Worm (Caenorhabditis elegans): Measurements from ENCODE around the gene F34H10.3.

DNA sequence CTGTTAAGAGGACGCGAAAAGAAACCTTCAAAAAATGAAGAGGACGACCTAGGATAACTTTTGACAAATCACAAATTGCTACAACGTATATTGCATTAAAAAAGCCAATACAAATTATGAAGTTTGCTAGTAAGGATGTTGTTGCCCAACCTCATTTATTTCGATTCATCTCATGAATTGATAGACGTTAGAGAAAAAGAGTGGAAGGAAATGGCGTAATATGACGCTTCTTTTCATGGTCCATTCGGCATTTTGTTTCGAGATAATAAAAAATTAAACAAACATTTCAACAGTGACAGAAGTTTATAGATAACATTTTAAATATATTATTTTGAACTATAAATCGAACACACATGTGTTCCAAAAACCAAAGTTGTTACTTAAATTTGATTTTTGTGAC, 6.1 kb upstream of the F34H10.3 start:
- TF ChIP-seq nhr-12 (tag; optimal IDR thresholded peaks at IDR 0.05) (no peak), unc-62 (GFP tag; optimal IDR thresholded peaks at IDR 0.05) (no peak), mab-5 (tag; optimal IDR thresholded peaks at IDR 0.05) (no peak), aly-2 (tag; optimal IDR thresholded peaks at IDR 0.05) (no peak), gmeb-1 (tag; optimal IDR thresholded peaks at IDR 0.05) (no peak), lin-13 (GFP tag; optimal IDR thresholded peaks at IDR 0.05) (no peak), ceh-16 (tag; optimal IDR thresholded peaks at IDR 0.05) (no peak), elt-3 (tag; optimal IDR thresholded peaks at IDR 0.05) (no peak), ztf-11 (tag; optimal IDR thresholded peaks at IDR 0.05) (no peak), mdl-1 (tag; optimal IDR thresholded peaks at IDR 0.05) (no peak)

All from whole organism, L2 larva.